Worm (Caenorhabditis elegans): ENCODE results near the gene rin-1.

DNA sequence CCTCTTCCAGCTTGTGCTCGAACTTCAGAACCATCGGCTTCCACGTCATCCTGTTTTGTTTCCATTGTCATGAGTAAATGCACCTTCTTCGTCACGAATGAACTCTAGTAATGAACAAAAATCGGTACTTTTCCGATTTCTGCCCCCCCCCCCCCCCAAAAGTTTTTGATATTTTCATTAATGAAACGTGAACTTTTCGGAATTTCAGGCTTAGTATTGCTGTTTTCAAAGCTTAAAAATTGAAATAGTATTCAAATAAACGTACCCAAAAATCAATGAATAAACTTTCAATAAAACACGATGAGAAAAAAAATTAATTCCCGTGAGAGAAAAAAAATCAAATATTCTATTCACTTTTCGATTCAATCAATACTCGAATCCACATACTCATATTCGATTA, 35.8 kb downstream of the rin-1 start, which contains the start of the genes scrm-7 and Y50E8A.10:
- TF ChIP-seq him-1 (tag; optimal IDR thresholded peaks at IDR 0.05): no peak
- TF ChIP-seq dao-5 (tag; optimal IDR thresholded peaks at IDR 0.05): no peak
